Worm (Caenorhabditis elegans): ENCODE results near the gene H35N09.2.

DNA sequence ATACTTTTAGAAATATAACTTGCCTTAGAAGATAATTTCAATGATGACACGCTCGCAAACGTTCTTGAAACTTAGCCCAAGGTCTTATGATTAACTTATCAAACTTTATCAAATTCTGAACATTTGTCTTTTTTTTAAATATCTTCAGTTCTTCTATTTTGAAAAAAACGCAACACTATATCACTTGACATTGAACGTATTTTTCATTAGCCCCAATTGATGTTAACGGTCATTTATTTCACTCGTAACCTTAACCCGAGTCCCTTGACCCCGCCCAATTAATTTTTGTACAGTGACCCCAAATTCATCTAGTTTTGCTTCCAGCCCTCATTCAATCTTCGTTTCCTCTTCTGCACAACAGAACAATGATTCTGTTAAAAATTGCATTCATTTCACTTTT, 19.0 kb downstream of the H35N09.2 start, which contains the start of gene F18E9.3:
- TF ChIP-seq nhr-28 (tag; optimal IDR thresholded peaks at IDR 0.05) (no peak), nhr-12 (tag; optimal IDR thresholded peaks at IDR 0.05) (no peak), sptf-1 (tag; optimal IDR thresholded peaks at IDR 0.05) (no peak), M03D4.4 (tag; optimal IDR thresholded peaks at IDR 0.05) (no peak), ces-1 (GFP tag; optimal IDR thresholded peaks at IDR 0.05) (no peak), elt-3 (tag; optimal IDR thresholded peaks at IDR 0.05) (no peak), pha-4 (tag; optimal IDR thresholded peaks at IDR 0.05) (no peak), nhr-237 (tag; optimal IDR thresholded peaks at IDR 0.05) (no peak), blmp-1 (tag; optimal IDR thresholded peaks at IDR 0.05) (no peak), cnd-1 (tag; optimal IDR thresholded peaks at IDR 0.05) (no peak), nhr-76 (tag; optimal IDR thresholded peaks at IDR 0.05) (no peak), elt-1 (tag; optimal IDR thresholded peaks at IDR 0.05; ENCODE audit: borderline replicate concordance, insufficient read depth) (no peak), ztf-11 (tag; optimal IDR thresholded peaks at IDR 0.05) (no peak)

Measured in whole organism, mixed stage, embryonic.